Fruit fly (Drosophila melanogaster) whole organism, pupa: Measurements from ENCODE around the gene SerRS-m.

Source experiments
- CG10348 ChIP-seq: fragments of 200-800 bp; sonication (Bioruptor generic); IDR thresholded peaks from 2 replicates; pipeline ENCODE4 v1.3.6; 2022; ENCODE audit warnings: missing biosample characterization, missing genetic modification characterization
- CG12605 ChIP-seq: fragments of 200-800 bp; sonication (Bioruptor generic); IDR thresholded peaks from 2 replicates; pipeline ENCODE4 v1.3.6; 2022; ENCODE audit warnings: missing biosample characterization, missing genetic modification characterization
- CG13204 ChIP-seq: fragments of 200-800 bp; sonication (Bioruptor generic); optimal IDR thresholded peaks from 2 replicates; lab custom pipeline; 2018; ENCODE audit warnings: missing biosample characterization, mild to moderate bottlenecking, missing genetic modification characterization, moderate library complexity
- CG14655 ChIP-seq: fragments of 200-800 bp; sonication (Bioruptor generic); optimal IDR thresholded peaks from 3 replicates; lab custom pipeline; 2017; ENCODE audit warnings: mild to moderate bottlenecking, missing biosample characterization, missing genetic modification reagents, missing genetic modification characterization
- CG15710 ChIP-seq: fragments of 200-800 bp; sonication (Bioruptor generic); optimal IDR thresholded peaks from 2 replicates; lab custom pipeline; 2018; ENCODE audit warnings: missing biosample characterization, mild to moderate bottlenecking, missing genetic modification characterization, moderate library complexity
- CG17806 ChIP-seq: fragments of 200-800 bp; sonication (Bioruptor generic); optimal IDR thresholded peaks from 2 replicates; lab custom pipeline; 2018; ENCODE audit warnings: missing biosample characterization, mild to moderate bottlenecking, missing genetic modification characterization, moderate library complexity
- CG32121 ChIP-seq: fragments of 200-800 bp; sonication (Bioruptor generic); IDR thresholded peaks from 2 replicates; pipeline ENCODE4 v1.3.6; 2022; ENCODE audit warnings: missing biosample characterization, missing genetic modification characterization
- CG34367 ChIP-seq: fragments of 200-800 bp; sonication (Bioruptor generic); optimal IDR thresholded peaks from 2 replicates; lab custom pipeline; 2018; ENCODE audit warnings: missing biosample characterization, mild to moderate bottlenecking, missing genetic modification characterization
- CG4496 ChIP-seq: fragments of 200-800 bp; sonication (Bioruptor generic); IDR thresholded peaks from 3 replicates; pipeline ENCODE4 v1.3.6; 2022; ENCODE audit warnings: missing biosample characterization, missing genetic modification characterization
- CG8159 ChIP-seq: fragments of 200-800 bp; sonication (Bioruptor generic); optimal IDR thresholded peaks from 3 replicates; lab custom pipeline; 2018; ENCODE audit warnings: missing biosample characterization, mild to moderate bottlenecking, missing genetic modification characterization, moderate library complexity
- CG8301 ChIP-seq: fragments of 200-800 bp; sonication (Bioruptor generic); optimal IDR thresholded peaks from 2 replicates; lab custom pipeline; 2018; ENCODE audit warnings: missing biosample characterization, mild to moderate bottlenecking, missing genetic modification characterization
- CG9948 ChIP-seq: fragments of 200-800 bp; sonication (Bioruptor generic); optimal IDR thresholded peaks from 2 replicates; lab custom pipeline; 2018; ENCODE audit warnings: missing biosample characterization, mild to moderate bottlenecking, missing genetic modification characterization, moderate library complexity
- D1 ChIP-seq: fragments of 200-800 bp; sonication (Bioruptor generic); optimal IDR thresholded peaks from 2 replicates; lab custom pipeline; 2018; ENCODE audit warnings: missing biosample characterization, mild to moderate bottlenecking, missing genetic modification characterization, moderate library complexity
- EcR ChIP-seq: fragments of 200-800 bp; sonication (Bioruptor generic); optimal IDR thresholded peaks from 3 replicates; lab custom pipeline; 2019; ENCODE audit warnings: missing biosample characterization, missing genetic modification characterization, mild to moderate bottlenecking, moderate library complexity, missing genetic modification reagents
- Ets98B ChIP-seq: fragments of 200-800 bp; sonication (Bioruptor generic); IDR thresholded peaks from 2 replicates; pipeline ENCODE4 v1.3.6; 2022; ENCODE audit warnings: missing biosample characterization, missing genetic modification characterization
- Pif1A ChIP-seq: fragments of 200-800 bp; sonication (Bioruptor generic); optimal IDR thresholded peaks from 3 replicates; lab custom pipeline; 2016; ENCODE audit warnings: missing biosample characterization, missing genetic modification characterization
- Pif1B ChIP-seq: fragments of 200-800 bp; sonication (Bioruptor generic); optimal IDR thresholded peaks from 3 replicates; lab custom pipeline; 2016; ENCODE audit warnings: missing biosample characterization, missing genetic modification characterization
- Snoo ChIP-seq: fragments of 200-800 bp; sonication (Bioruptor generic); optimal IDR thresholded peaks from 3 replicates; lab custom pipeline; 2017; ENCODE audit warnings: missing biosample characterization, mild to moderate bottlenecking, missing genetic modification characterization, inconsistent platforms
- fd96Ca ChIP-seq: fragments of 200-800 bp; sonication (Bioruptor generic); IDR thresholded peaks from 3 replicates; pipeline ENCODE4 v1.3.6; 2022; ENCODE audit warnings: missing biosample characterization, missing genetic modification characterization
- gl ChIP-seq: fragments of 200-800 bp; sonication (Bioruptor generic); optimal IDR thresholded peaks from 2 replicates; lab custom pipeline; 2018; ENCODE audit warnings: missing biosample characterization, mild to moderate bottlenecking, missing genetic modification characterization
- rn ChIP-seq: fragments of 200-800 bp; sonication (Bioruptor generic); IDR thresholded peaks from 2 replicates; pipeline ENCODE4 v1.3.6; 2022; ENCODE audit warnings: missing biosample characterization, missing genetic modification characterization

Gene SerRS-m

dm6 chr3R:15354019-15354418 is 13.6 kb downstream of the SerRS-m start:
- TF ChIP-seq CG13204 (GFP tag; lab: Kevin White, UChicago) (no peak), D1 (tag; lab: Kevin White, UChicago) (no peak), Ets98B (GFP tag; lab: Robert Waterston, UW) (no peak), Pif1A (GFP tag; lab: Kevin White, UChicago) (no peak), gl (tag; lab: Kevin White, UChicago) (no peak), CG10348 (no peak), CG8159 (no peak), fd96Ca (GFP tag; lab: Robert Waterston, UW) (no peak), CG34367 (tag; lab: Kevin White, UChicago) (no peak), CG8301 (tag; lab: Kevin White, UChicago) (no peak), CG12605 (GFP tag; lab: Robert Waterston, UW) (no peak), CG14655 (GFP tag; lab: Kevin White, UChicago) (no peak), Pif1B (no peak), CG4496 (GFP tag; lab: Robert Waterston, UW) (no peak)

- TF ChIP-seq Pif1A (GFP tag; lab: Kevin White, UChicago) (no peak), gl (tag; lab: Kevin White, UChicago) (no peak), CG17806 (tag; lab: Kevin White, UChicago) (no peak), D1 (tag; lab: Kevin White, UChicago) (no peak), CG12605 (GFP tag; lab: Robert Waterston, UW) (no peak), CG8301 (tag; lab: Kevin White, UChicago) (no peak), Pif1B (no peak), CG9948 (tag; lab: Kevin White, UChicago) (no peak), fd96Ca (GFP tag; lab: Robert Waterston, UW) (no peak), CG10348 (no peak), rn (no peak), Ets98B (GFP tag; lab: Robert Waterston, UW) (no peak)
Measured at dm6 chr3R:15356152-15356551, 15.7 kb downstream of the SerRS-m start.

- TF ChIP-seq rn (peak; percentile 46; the same call in 1 of the 2 replicates), CG9948 (tag; lab: Kevin White, UChicago) (peak; percentile 77), Pif1B (no peak), CG17806 (tag; lab: Kevin White, UChicago) (peak; percentile 83), CG8159 (peak; percentile 89), CG4496 (GFP tag; lab: Robert Waterston, UW) (peak; percentile 81), Ets98B (GFP tag; lab: Robert Waterston, UW) (peak; percentile 75), gl (tag; lab: Kevin White, UChicago) (peak; percentile 55), EcR (GFP tag; lab: Kevin White, UChicago) (peak; percentile 17), CG14655 (GFP tag; lab: Kevin White, UChicago) (no peak), CG13204 (GFP tag; lab: Kevin White, UChicago) (no peak), fd96Ca (GFP tag; lab: Robert Waterston, UW) (peak; percentile 75; the same call in 2 of the 3 replicates), CG10348 (0 out of 2 replicates have a peak, but pooled peaks have one; percentile 20), CG32121 (GFP tag; lab: Robert Waterston, UW) (peak; percentile 72), Snoo (tag; lab: Kevin White, UChicago) (peak; percentile 63), D1 (tag; lab: Kevin White, UChicago) (no peak), CG15710 (peak; percentile 84), CG8301 (tag; lab: Kevin White, UChicago) (no peak), CG12605 (GFP tag; lab: Robert Waterston, UW) (0 out of 2 replicates have a peak, but pooled peaks have one; percentile 26), CG34367 (tag; lab: Kevin White, UChicago) (peak; percentile 68), Pif1A (GFP tag; lab: Kevin White, UChicago) (no peak)
Measured at dm6 chr3R:15356645-15357431, 16.4 kb downstream of the SerRS-m start, which contains the start of the genes Atg4b and Hibch. Gene Atg4b, minus strand, starts transcription at chr3R:15356924. Gene Hibch, plus strand, starts transcription at chr3R:15357229.

dm6 chr3R:15361490-15361889 is 21.0 kb downstream of the SerRS-m start, which contains the start of the genes Cog2 and Trax:
Gene Cog2, minus strand, starts transcription at chr3R:15361657.
Gene Trax, plus strand, starts transcription at chr3R:15361692.
- TF ChIP-seq CG10348 = no peak
- no peak for TF ChIP-seq Pif1B
- no peak for TF ChIP-seq fd96Ca (GFP tag; lab: Robert Waterston, UW)
- no peak for TF ChIP-seq CG8159
- TF ChIP-seq CG32121 (GFP tag; lab: Robert Waterston, UW) = peak; percentile 19; the same call in 1 of the 2 replicates
- no peak for TF ChIP-seq CG13204 (GFP tag; lab: Kevin White, UChicago)
- no peak for TF ChIP-seq Ets98B (GFP tag; lab: Robert Waterston, UW)

- TF ChIP-seq D1 (tag; lab: Kevin White, UChicago) (no peak), CG8301 (tag; lab: Kevin White, UChicago) (no peak), CG32121 (GFP tag; lab: Robert Waterston, UW) (no peak), CG13204 (GFP tag; lab: Kevin White, UChicago) (no peak), CG9948 (tag; lab: Kevin White, UChicago) (no peak), CG14655 (GFP tag; lab: Kevin White, UChicago) (no peak), fd96Ca (GFP tag; lab: Robert Waterston, UW) (no peak), CG15710 (no peak), CG4496 (GFP tag; lab: Robert Waterston, UW) (no peak), Pif1A (GFP tag; lab: Kevin White, UChicago) (no peak), CG10348 (no peak), CG34367 (tag; lab: Kevin White, UChicago) (no peak), Snoo (tag; lab: Kevin White, UChicago) (no peak), gl (tag; lab: Kevin White, UChicago) (no peak), CG12605 (GFP tag; lab: Robert Waterston, UW) (no peak)
Measured at dm6 chr3R:15363608-15364007, 23.1 kb downstream of the SerRS-m start, which contains the start of gene CG6171. Gene CG6171, minus strand, starts transcription at chr3R:15363857.
